Fruit fly (Drosophila melanogaster) whole organism, adult: Measurements from ENCODE around the gene gb.

Experiments
- CG11617 ChIP-seq: fragments of 200-800 bp; sonication (Bioruptor generic); optimal IDR thresholded peaks from 2 replicates; lab custom pipeline; 2017; ENCODE audit warnings: mild to moderate bottlenecking, missing biosample characterization, missing genetic modification reagents, missing genetic modification characterization
- CG12768 ChIP-seq: fragments of 200-800 bp; sonication (Bioruptor generic); optimal IDR thresholded peaks from 2 replicates; lab custom pipeline; 2017; ENCODE audit warnings: missing biosample characterization, missing genetic modification characterization, mild to moderate bottlenecking, moderate library complexity, missing genetic modification reagents
- CG14711 ChIP-seq: fragments of 200-800 bp; sonication (Bioruptor generic); optimal IDR thresholded peaks from 2 replicates; lab custom pipeline; 2018; ENCODE audit warnings: missing biosample characterization, mild to moderate bottlenecking, missing genetic modification characterization, moderate library complexity
- CG1620 ChIP-seq: fragments of 200-800 bp; sonication (Bioruptor generic); optimal IDR thresholded peaks from 2 replicates; lab custom pipeline; 2016; ENCODE audit warnings: missing biosample characterization, missing genetic modification characterization
- CG7045 ChIP-seq: fragments of 200-800 bp; sonication (Bioruptor generic); optimal IDR thresholded peaks from 2 replicates; lab custom pipeline; 2017; ENCODE audit warnings: missing biosample characterization, mild to moderate bottlenecking, missing genetic modification characterization
- CG7101 ChIP-seq: fragments of 200-800 bp; sonication (Bioruptor generic); optimal IDR thresholded peaks from 2 replicates; lab custom pipeline; 2018; ENCODE audit warnings: missing biosample characterization, mild to moderate bottlenecking, missing genetic modification characterization, moderate library complexity
- Hr96 ChIP-seq: fragments of 200-800 bp; sonication (Bioruptor generic); optimal IDR thresholded peaks from 2 replicates; lab custom pipeline; 2016; ENCODE audit warnings: missing biosample characterization, missing genetic modification characterization
- cic ChIP-seq: fragments of 200-800 bp; sonication (Bioruptor generic); optimal IDR thresholded peaks from 2 replicates; lab custom pipeline; 2017; ENCODE audit warnings: missing biosample characterization, mild to moderate bottlenecking, missing genetic modification characterization, moderate library complexity
- cnc ChIP-seq, 2 experiments: fragments of >200 bp; optimal IDR thresholded peaks; 2 replicates each; lab custom pipeline; 2017
- tj ChIP-seq: fragments of 200-800 bp; sonication (Bioruptor generic); optimal IDR thresholded peaks from 3 replicates; lab custom pipeline; 2017; ENCODE audit warnings: missing biosample characterization, mild to moderate bottlenecking, missing genetic modification characterization, moderate library complexity

DNA sequence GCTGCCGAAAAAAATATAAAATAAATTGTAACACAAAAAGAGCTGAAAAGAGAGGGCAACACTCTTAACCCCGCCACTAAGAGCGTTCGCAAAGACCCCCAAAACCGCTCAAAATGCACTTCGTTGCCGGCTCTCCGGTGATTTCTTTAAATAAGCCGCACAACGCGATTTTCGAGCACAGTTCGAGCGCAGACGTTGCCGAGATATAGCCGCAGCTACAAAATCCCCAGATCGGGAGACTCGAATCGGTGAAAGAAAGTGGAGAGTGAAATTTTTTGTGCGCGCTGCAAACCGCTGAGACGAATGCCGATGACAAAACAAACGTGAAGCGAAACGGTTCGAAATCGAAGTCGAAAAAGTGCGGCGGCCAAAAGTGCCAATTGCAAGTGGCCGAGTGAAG is 36.4 kb downstream of the gb start, which contains the start of gene CG14257:
- TF ChIP-seq cic: no peak
- no peak for TF ChIP-seq Hr96
- TF ChIP-seq CG11617 (GFP tag; lab: Kevin White, UChicago): no peak
- TF ChIP-seq CG7045 (GFP tag; lab: Kevin White, UChicago): no peak
- no peak for TF ChIP-seq CG7101
- TF ChIP-seq tj (GFP tag; lab: Kevin White, UChicago): no peak
- no peak for TF ChIP-seq cnc (optimal IDR thresholded peaks at IDR 0.05; lab: Kevin White, UChicago)
- TF ChIP-seq CG12768 (GFP tag; lab: Kevin White, UChicago): no peak
- TF ChIP-seq CG1620: no peak
- no peak for TF ChIP-seq CG14711 (tag; lab: Kevin White, UChicago)
